Worm (Caenorhabditis elegans): ENCODE results near the gene R74.8.

- TF ChIP-seq flt-1 (GFP tag; IDR thresholded peaks at IDR 0.05) (no peak), cog-1 (tag; optimal IDR thresholded peaks at IDR 0.05) (no peak), med-1 (GFP tag; optimal IDR thresholded peaks at IDR 0.05; ENCODE audit: insufficient read depth) (no peak), ztf-23 (GFP tag; IDR thresholded peaks at IDR 0.05) (no peak)
Measured at ce11 chrIII:4190241-4190640, 15.8 kb upstream of the R74.8 start, which contains the start of gene spp-28.
